Worm (Caenorhabditis elegans) whole organism, late embryonic: ENCODE data around the gene C18H9.1.
A peak's percentile ranks its signal among the peaks of the same experiment; 100 is the strongest.

Source experiments
- ahr-1 ChIP-seq: sonication (generic microtip); optimal IDR thresholded peaks from 2 replicates; lab custom pipeline; 2016; ENCODE audit warnings: missing genetic modification characterization, missing compliant biosample characterization
- elt-2 ChIP-seq: sonication (generic microtip); optimal IDR thresholded peaks from 2 replicates; lab custom pipeline; 2016; ENCODE audit warnings: missing genetic modification reagents, missing genetic modification characterization, missing compliant biosample characterization
- elt-4 ChIP-seq: sonication (generic microtip); optimal IDR thresholded peaks from 2 replicates; lab custom pipeline; 2016; ENCODE audit warnings: missing genetic modification characterization, missing compliant biosample characterization
- nhr-11 ChIP-seq: fragments of 150-350 bp; optimal IDR thresholded peaks from 2 replicates; lab custom pipeline; 2014; ENCODE audit warnings: missing biosample characterization, missing genetic modification characterization
- nhr-232 ChIP-seq: sonication (generic microtip); optimal IDR thresholded peaks from 2 replicates; lab custom pipeline; 2016; ENCODE audit warnings: missing genetic modification characterization, missing compliant biosample characterization
- pax-1 ChIP-seq: fragments of 150-350 bp; optimal IDR thresholded peaks from 2 replicates; lab custom pipeline; 2014; ENCODE audit warnings: missing biosample characterization, missing genetic modification characterization
- pqm-1 ChIP-seq: sonication (generic microtip); optimal IDR thresholded peaks from 2 replicates; lab custom pipeline; 2016; ENCODE audit warnings: missing genetic modification characterization, missing compliant biosample characterization
- pros-1 ChIP-seq: fragments of 150-350 bp; optimal IDR thresholded peaks from 2 replicates; lab custom pipeline; 2014; ENCODE audit warnings: missing biosample characterization, missing genetic modification reagents, missing genetic modification characterization
- sdc-2 ChIP-seq: sonication (generic microtip); optimal IDR thresholded peaks from 2 replicates; lab custom pipeline; 2016; ENCODE audit warnings: missing genotype, missing genetic modification characterization, missing compliant biosample characterization
- unc-55 ChIP-seq: sonication (generic microtip); optimal IDR thresholded peaks from 2 replicates; lab custom pipeline; 2017; ENCODE audit warnings: missing biosample characterization, missing genetic modification reagents, missing genetic modification characterization
- unc-86 ChIP-seq: sonication (generic microtip); optimal IDR thresholded peaks from 2 replicates; lab custom pipeline; 2016; ENCODE audit warnings: missing genetic modification characterization, missing compliant biosample characterization

DNA sequence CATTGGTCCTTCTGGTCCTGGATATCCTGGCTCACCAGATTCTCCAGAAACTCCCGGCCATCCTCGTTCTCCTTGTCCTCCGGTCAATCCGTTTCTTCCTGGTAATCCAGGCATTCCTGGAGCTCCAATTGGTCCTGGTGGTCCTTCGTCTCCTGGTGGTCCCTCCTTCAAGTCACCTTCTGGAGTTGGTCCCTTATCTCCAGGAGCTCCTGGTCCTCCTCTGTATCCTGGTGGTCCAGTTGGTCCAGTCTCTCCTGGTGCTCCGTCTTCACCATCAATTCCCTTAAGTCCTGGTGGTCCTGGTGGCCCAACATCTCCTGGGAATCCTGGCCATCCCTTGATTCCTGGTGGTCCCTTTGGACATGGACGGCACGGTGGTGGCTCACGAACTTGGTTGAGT, 11.7 kb downstream of the C18H9.1 start:
- TF ChIP-seq sdc-2 (tag; lab: Kevin White, UChicago) (peak; percentile 28), pax-1 (tag; lab: Kevin White, UChicago) (no peak), nhr-11 (tag; lab: Kevin White, UChicago) (no peak), nhr-232 (no peak), ahr-1 (no peak), elt-4 (tag; lab: Kevin White, UChicago) (no peak), elt-2 (tag; lab: Kevin White, UChicago) (no peak), pqm-1 (tag; lab: Kevin White, UChicago) (no peak), unc-86 (no peak), unc-55 (GFP tag; lab: Kevin White, UChicago) (no peak), pros-1 (tag; lab: Kevin White, UChicago) (no peak)
